Fruit fly (Drosophila melanogaster) whole organism, wandering third instar larva: ENCODE data around the gene SecS.

Source experiments
- Abd-B ChIP-seq: fragments of >200 bp; optimal IDR thresholded peaks from 2 replicates; lab custom pipeline; 2017; ENCODE audit warnings: missing biosample characterization, missing genetic modification characterization
- CG32264 ChIP-seq: fragments of 200-800 bp; sonication (Bioruptor generic); optimal IDR thresholded peaks from 2 replicates; lab custom pipeline; 2016; ENCODE audit warnings: missing biosample characterization, missing genetic modification characterization
- CG9705 ChIP-seq: fragments of 200-800 bp; sonication (Bioruptor generic); optimal IDR thresholded peaks from 2 replicates; lab custom pipeline; 2018; ENCODE audit warnings: missing biosample characterization, mild to moderate bottlenecking, missing genetic modification characterization
- CrebA ChIP-seq: fragments of 200-800 bp; sonication (Bioruptor generic); optimal IDR thresholded peaks from 2 replicates; lab custom pipeline; 2016; ENCODE audit warnings: missing biosample characterization, mild to moderate bottlenecking, missing genetic modification characterization, borderline replicate concordance
- Dfd ChIP-seq: fragments of >200 bp; optimal IDR thresholded peaks from 2 replicates; lab custom pipeline; 2017; ENCODE audit warnings: missing biosample characterization, missing genetic modification characterization
- Dif ChIP-seq: fragments of 200-275, 200-300 bp; sonication (Bioruptor generic); optimal IDR thresholded peaks from 2 replicates; lab custom pipeline; 2018; ENCODE audit warnings: missing biosample characterization, missing genetic modification characterization; ENCODE audit not compliant: partially characterized antibody
- GATAd ChIP-seq: sonication (Bioruptor generic); optimal IDR thresholded peaks from 2 replicates; lab custom pipeline; 2016; ENCODE audit warnings: missing biosample characterization, missing genetic modification characterization
- HLH106 ChIP-seq: fragments of 200-800 bp; optimal IDR thresholded peaks from 3 replicates; lab custom pipeline; 2019; ENCODE audit warnings: missing biosample characterization, mild to moderate bottlenecking, missing genetic modification characterization, moderate library complexity
- Hnf4 ChIP-seq: fragments of 200-800 bp; sonication (Bioruptor generic); optimal IDR thresholded peaks from 2 replicates; lab custom pipeline; 2016; ENCODE audit warnings: missing biosample characterization, mild to moderate bottlenecking, missing genetic modification characterization
- Hr78 ChIP-seq: fragments of >200 bp; optimal IDR thresholded peaks from 2 replicates; lab custom pipeline; 2017; ENCODE audit warnings: missing biosample characterization, missing genetic modification characterization
- Hr83 ChIP-seq: fragments of 200-300 bp; sonication (Bioruptor generic); optimal IDR thresholded peaks from 2 replicates; lab custom pipeline; 2016; ENCODE audit warnings: missing biosample characterization, mild to moderate bottlenecking, missing genetic modification characterization, moderate library complexity; ENCODE audit not compliant: poor library complexity, severe bottlenecking
- Jra ChIP-seq: sonication (Bioruptor generic); optimal IDR thresholded peaks from 2 replicates; lab custom pipeline; 2016; ENCODE audit warnings: missing biosample characterization, missing genetic modification characterization
- Mio ChIP-seq: sonication (Bioruptor generic); optimal IDR thresholded peaks from 2 replicates; lab custom pipeline; 2016; ENCODE audit warnings: missing biosample characterization, missing genetic modification characterization
- Myc ChIP-seq: fragments of >200 bp; optimal IDR thresholded peaks from 2 replicates; lab custom pipeline; 2017
- N ChIP-seq: fragments of >200 bp; optimal IDR thresholded peaks from 2 replicates; lab custom pipeline; 2018; ENCODE audit warnings: missing biosample characterization, missing external identifiers, missing genetic modification characterization
- OdsH ChIP-seq: fragments of 200-800 bp; sonication (Bioruptor generic); optimal IDR thresholded peaks from 2 replicates; lab custom pipeline; 2016; ENCODE audit warnings: missing biosample characterization, mild to moderate bottlenecking, missing genetic modification characterization
- Rel ChIP-seq, 2 experiments: fragments of 200-800 bp; sonication (Bioruptor generic) in 1 of 2; optimal IDR thresholded peaks; 2 replicates in 1 of 2; 3 replicates in 1 of 2; lab custom pipeline; 2016 to 2019; ENCODE audit warnings: mild to moderate bottlenecking in 2 of 2, missing biosample characterization in 2 of 2, missing genetic modification characterization in 2 of 2, moderate library complexity in 1 of 2
- Sp1 ChIP-seq: fragments of 200-800 bp; sonication (Bioruptor generic); optimal IDR thresholded peaks from 3 replicates; lab custom pipeline; 2019; ENCODE audit warnings: missing biosample characterization, mild to moderate bottlenecking, missing genetic modification characterization, moderate library complexity
- Vsx2 ChIP-seq: fragments of 200-300, 225-300 bp; sonication (Bioruptor generic); optimal IDR thresholded peaks from 2 replicates; lab custom pipeline; 2018; ENCODE audit warnings: missing biosample characterization, missing genetic modification characterization; ENCODE audit not compliant: partially characterized antibody
- br ChIP-seq: fragments of 200-800 bp; sonication (Bioruptor generic); optimal IDR thresholded peaks from 2 replicates; lab custom pipeline; 2016; ENCODE audit warnings: missing biosample characterization, missing genetic modification characterization
- brk ChIP-seq: fragments of 200-800 bp; sonication (Bioruptor generic); optimal IDR thresholded peaks from 2 replicates; lab custom pipeline; 2016; ENCODE audit warnings: missing biosample characterization, mild to moderate bottlenecking, missing genetic modification characterization
- dl ChIP-seq, 2 experiments: fragments of 175-275, 200-275 bp in 1 of 2; fragments of 200-275 bp in 1 of 2; sonication (Bioruptor generic); optimal IDR thresholded peaks; lab custom pipeline; 2018; ENCODE audit warnings: mild to moderate bottlenecking in 2 of 2, missing biosample characterization in 2 of 2, missing genetic modification characterization in 2 of 2, moderate library complexity in 2 of 2; ENCODE audit not compliant: partially characterized antibody in 2 of 2, insufficient read depth in 1 of 2
- dmrt93B ChIP-seq: fragments of 200-800 bp; sonication (Bioruptor generic); optimal IDR thresholded peaks from 2 replicates; lab custom pipeline; 2018; ENCODE audit warnings: missing biosample characterization, mild to moderate bottlenecking, missing genetic modification characterization
- dsf ChIP-seq: sonication (Bioruptor generic); optimal IDR thresholded peaks from 2 replicates; lab custom pipeline; 2016; ENCODE audit warnings: missing biosample characterization, missing genetic modification characterization, borderline replicate concordance
- ey ChIP-seq: fragments of 200-800 bp; sonication (Bioruptor generic); optimal IDR thresholded peaks from 2 replicates; lab custom pipeline; 2016; ENCODE audit warnings: missing biosample characterization, missing genetic modification characterization
- foxo ChIP-seq, 2 experiments: fragments of 200-800 bp; sonication (Bioruptor generic); optimal IDR thresholded peaks; 2 replicates in 1 of 2; 3 replicates in 1 of 2; lab custom pipeline; 2016 to 2017; ENCODE audit warnings: missing biosample characterization in 2 of 2, missing genetic modification characterization in 2 of 2
- fru ChIP-seq: fragments of 200-800 bp; sonication (Bioruptor generic); optimal IDR thresholded peaks from 3 replicates; lab custom pipeline; 2016; ENCODE audit warnings: missing biosample characterization, mild to moderate bottlenecking, missing genetic modification characterization
- h ChIP-seq: fragments of 200-800 bp; sonication (Bioruptor generic); optimal IDR thresholded peaks from 3 replicates; lab custom pipeline; 2016; ENCODE audit warnings: missing biosample characterization, mild to moderate bottlenecking, missing genetic modification characterization
- jim ChIP-seq: fragments of 175-275, 200-325 bp; sonication (Bioruptor generic); optimal IDR thresholded peaks from 2 replicates; lab custom pipeline; 2016; ENCODE audit warnings: missing biosample characterization, mild to moderate bottlenecking, missing genetic modification characterization
- lola ChIP-seq: fragments of >200 bp; optimal IDR thresholded peaks from 2 replicates; lab custom pipeline; 2017; ENCODE audit warnings: missing biosample characterization, missing genetic modification characterization
- pan ChIP-seq: fragments of >200 bp; optimal IDR thresholded peaks from 2 replicates; lab custom pipeline; 2017
- rgr ChIP-seq: fragments of 200-800 bp; sonication (Bioruptor generic); optimal IDR thresholded peaks from 3 replicates; lab custom pipeline; 2016; ENCODE audit warnings: missing biosample characterization, mild to moderate bottlenecking, missing genetic modification characterization
- sage ChIP-seq: fragments of 200-800 bp; sonication (Bioruptor generic); optimal IDR thresholded peaks from 2 replicates; lab custom pipeline; 2016; ENCODE audit warnings: missing biosample characterization, mild to moderate bottlenecking, missing genetic modification characterization
- sv ChIP-seq: fragments of 200-800 bp; sonication (Bioruptor generic); optimal IDR thresholded peaks from 3 replicates; lab custom pipeline; 2016; ENCODE audit warnings: missing biosample characterization, missing genetic modification characterization
- tai ChIP-seq: sonication (Bioruptor generic); optimal IDR thresholded peaks from 2 replicates; lab custom pipeline; 2016; ENCODE audit warnings: missing biosample characterization, missing genetic modification characterization
- usp ChIP-seq: fragments of >200 bp; optimal IDR thresholded peaks from 2 replicates; lab custom pipeline; 2017; ENCODE audit warnings: missing biosample characterization, missing genetic modification characterization
- woc ChIP-seq: sonication (Bioruptor generic); optimal IDR thresholded peaks from 2 replicates; lab custom pipeline; 2016; ENCODE audit warnings: missing biosample characterization, mild to moderate bottlenecking, missing genetic modification characterization

The SecS gene

DNA sequence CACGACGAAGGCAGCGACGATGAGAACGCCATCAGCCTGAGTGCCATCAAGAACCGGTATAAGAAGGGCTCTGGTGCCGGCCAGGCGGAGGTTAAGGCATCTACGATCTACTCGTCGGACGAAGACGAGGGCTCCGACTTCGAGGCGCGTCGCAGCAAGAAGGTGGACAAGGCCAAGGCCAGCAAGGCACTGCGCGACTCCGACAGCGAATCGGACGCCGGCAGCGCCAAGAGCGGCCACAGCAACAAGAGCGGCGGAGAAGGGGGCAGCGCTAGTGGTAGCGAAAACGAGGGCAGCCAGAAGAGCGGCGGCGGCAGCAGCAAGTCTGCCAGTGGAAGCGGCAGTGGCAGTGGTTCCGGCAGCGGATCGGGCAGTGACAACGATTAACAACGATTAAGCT, 14.3 kb downstream of the SecS start:
- no peak for TF ChIP-seq Hnf4
- no peak for TF ChIP-seq fru
- no peak for TF ChIP-seq rgr (GFP tag; lab: Kevin White, UChicago)
- no peak for TF ChIP-seq Vsx2 (GFP tag; lab: Kevin White, UChicago)
- no peak for TF ChIP-seq GATAd (GFP tag; lab: Kevin White, UChicago)
- TF ChIP-seq Hr83 (GFP tag; lab: Kevin White, UChicago), result no peak
- no peak for TF ChIP-seq usp (GFP tag; lab: Kevin White, UChicago)
- no peak for TF ChIP-seq dmrt93B (GFP tag; lab: Kevin White, UChicago)
- TF ChIP-seq pan (lab: Kevin White, UChicago), result no peak
- TF ChIP-seq Hr78 (GFP tag; lab: Kevin White, UChicago), result no peak
- TF ChIP-seq Myc (lab: Kevin White, UChicago), result no peak
- no peak for TF ChIP-seq sv (GFP tag; lab: Kevin White, UChicago)
- no peak for TF ChIP-seq dsf (GFP tag; lab: Kevin White, UChicago)
- TF ChIP-seq Dfd (GFP tag; lab: Kevin White, UChicago), result no peak
- no peak for TF ChIP-seq br (GFP tag; lab: Kevin White, UChicago)
- no peak for TF ChIP-seq OdsH (GFP tag; lab: Kevin White, UChicago)
- TF ChIP-seq ey (GFP tag; lab: Kevin White, UChicago), result no peak
- no peak for TF ChIP-seq CrebA
- TF ChIP-seq foxo (GFP tag; optimal IDR thresholded peaks at IDR 0.05; lab: Kevin White, UChicago), result no peak
- no peak for TF ChIP-seq jim (GFP tag; lab: Kevin White, UChicago)

dm6 chr3R:5617923-5618623, 16.8 kb downstream of the SecS start:
- TF ChIP-seq foxo (GFP tag; optimal IDR thresholded peaks at IDR 0.05; lab: Kevin White, UChicago) (peak in 1 of 2 experiments; percentile 23), tai (GFP tag; lab: Kevin White, UChicago) (no peak), Vsx2 (GFP tag; lab: Kevin White, UChicago) (no peak), pan (lab: Kevin White, UChicago) (no peak), jim (GFP tag; lab: Kevin White, UChicago) (no peak), HLH106 (tag; lab: Kevin White, UChicago) (peak; percentile 6), ey (GFP tag; lab: Kevin White, UChicago) (peak; percentile 18), usp (GFP tag; lab: Kevin White, UChicago) (no peak), brk (GFP tag; lab: Kevin White, UChicago) (no peak), N (GFP tag; lab: Kevin White, UChicago) (no peak), lola (GFP tag; lab: Kevin White, UChicago) (no peak), Rel (GFP tag; optimal IDR thresholded peaks at IDR 0.05; lab: Kevin White, UChicago) (no peak), Rel (tag; optimal IDR thresholded peaks at IDR 0.05; lab: Kevin White, UChicago) (peak; percentile 87), fru (peak; percentile 12), br (GFP tag; lab: Kevin White, UChicago) (no peak), Hr78 (GFP tag; lab: Kevin White, UChicago) (no peak), sage (GFP tag; lab: Kevin White, UChicago) (no peak), Myc (lab: Kevin White, UChicago) (no peak), Hnf4 (no peak)
- TF ChIP-seq, all 38 proteins: peak for 5

dm6 chr3R:5620387-5620956, 19.2 kb downstream of the SecS start:
- TF ChIP-seq h (peak; percentile 71), tai (GFP tag; lab: Kevin White, UChicago) (no peak), ey (GFP tag; lab: Kevin White, UChicago) (peak; percentile 67), Sp1 (GFP tag; lab: Kevin White, UChicago) (peak; percentile 50), Hr83 (GFP tag; lab: Kevin White, UChicago) (peak; percentile 60), dmrt93B (GFP tag; lab: Kevin White, UChicago) (peak; percentile 41), br (GFP tag; lab: Kevin White, UChicago) (peak; percentile 8), Abd-B (GFP tag; lab: Kevin White, UChicago) (no peak), Dif (no peak), foxo (GFP tag; optimal IDR thresholded peaks at IDR 0.05; lab: Kevin White, UChicago) (peak in 1 of 2 experiments; percentile 68), CG9705 (GFP tag; lab: Kevin White, UChicago) (no peak), brk (GFP tag; lab: Kevin White, UChicago) (no peak), dsf (GFP tag; lab: Kevin White, UChicago) (no peak), Dfd (GFP tag; lab: Kevin White, UChicago) (no peak), CrebA (no peak), woc (peak; percentile 32), usp (GFP tag; lab: Kevin White, UChicago) (no peak), OdsH (GFP tag; lab: Kevin White, UChicago) (peak; percentile 59), Mio (peak; percentile 3), Vsx2 (GFP tag; lab: Kevin White, UChicago) (no peak), Jra (no peak), HLH106 (tag; lab: Kevin White, UChicago) (peak; percentile 38), fru (peak; percentile 67), Hnf4 (peak; percentile 22), rgr (GFP tag; lab: Kevin White, UChicago) (peak; percentile 72), Hr78 (GFP tag; lab: Kevin White, UChicago) (no peak), Myc (lab: Kevin White, UChicago) (no peak), N (GFP tag; lab: Kevin White, UChicago) (no peak), Rel (GFP tag; optimal IDR thresholded peaks at IDR 0.05; lab: Kevin White, UChicago) (no peak), Rel (tag; optimal IDR thresholded peaks at IDR 0.05; lab: Kevin White, UChicago) (no peak), CG32264 (GFP tag; lab: Kevin White, UChicago) (no peak), pan (lab: Kevin White, UChicago) (no peak), GATAd (GFP tag; lab: Kevin White, UChicago) (no peak), lola (GFP tag; lab: Kevin White, UChicago) (no peak), sage (GFP tag; lab: Kevin White, UChicago) (no peak), dl (GFP tag; optimal IDR thresholded peaks at IDR 0.05; lab: Kevin White, UChicago; ENCODE audit: insufficient read depth in 1 of 2, partially characterized antibody in 2 of 2) (no peak)
